Fruit fly (Drosophila melanogaster) whole organism, embryonic: ENCODE data around the gene CG9903.
A peak's percentile ranks its signal among the peaks of the same experiment; 100 is the strongest.

Source experiments
- Awh ChIP-seq: fragments of 200-800 bp; sonication (Bioruptor generic); IDR thresholded peaks from 2 replicates; pipeline ENCODE4, ENCODE4 v1.3.6; 2022; ENCODE audit warnings: missing biosample characterization, missing genetic modification characterization
- CG10274 ChIP-seq: fragments of 200-800 bp; sonication (Bioruptor generic); optimal IDR thresholded peaks from 3 replicates; lab custom pipeline; 2017; ENCODE audit warnings: missing biosample characterization, mild to moderate bottlenecking, missing genetic modification characterization
- CG13123 ChIP-seq: fragments of 200-800 bp; sonication (Bioruptor generic); optimal IDR thresholded peaks from 2 replicates; lab custom pipeline; 2016; ENCODE audit warnings: missing biosample characterization, missing genetic modification characterization
- CG17568 ChIP-seq: fragments of 200-800 bp; sonication (Bioruptor generic); optimal IDR thresholded peaks from 2 replicates; lab custom pipeline; 2018; ENCODE audit warnings: missing biosample characterization, mild to moderate bottlenecking, missing genetic modification characterization, moderate library complexity
- CG6765 ChIP-seq: fragments of 200-800 bp; sonication (Bioruptor generic); optimal IDR thresholded peaks from 3 replicates; lab custom pipeline; 2017; ENCODE audit warnings: missing biosample characterization, mild to moderate bottlenecking, missing genetic modification characterization
- Ets65A ChIP-seq: fragments of 200-800 bp; sonication (Bioruptor generic); peaks from one replicate; lab custom pipeline; 2016; ENCODE audit warnings: missing biosample characterization, missing genetic modification characterization
- Fer3 ChIP-seq: fragments of 200-800 bp; sonication (Bioruptor generic); optimal IDR thresholded peaks from 2 replicates; lab custom pipeline; 2018; ENCODE audit warnings: missing biosample characterization, mild to moderate bottlenecking, missing genetic modification characterization, moderate library complexity
- mld ChIP-seq: fragments of 200-800 bp; sonication (Bioruptor generic); IDR thresholded peaks from 3 replicates; pipeline ENCODE4 v1.3.6; 2022; ENCODE audit warnings: missing biosample characterization, missing genetic modification characterization; ENCODE audit not compliant: partially characterized antibody

DNA sequence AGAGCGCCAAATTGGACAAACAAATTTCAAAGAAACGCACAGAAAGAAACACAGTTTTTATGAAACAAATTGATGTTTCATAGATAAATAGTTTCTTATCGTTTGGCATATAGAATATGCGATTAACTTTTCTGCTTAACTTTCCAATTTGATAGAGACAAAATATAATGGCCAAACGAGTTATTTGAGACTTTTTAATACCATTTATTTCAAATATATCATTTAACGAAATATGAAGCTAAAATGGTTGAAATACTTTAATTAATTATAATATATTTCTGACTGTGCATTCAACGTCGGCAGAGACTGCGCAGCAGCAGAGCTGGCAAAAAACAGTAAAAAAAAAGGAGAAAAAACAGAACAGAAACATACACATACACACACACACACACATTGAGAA lies 44.9 kb upstream of the CG9903 start:
- TF ChIP-seq Awh (no peak), mld (GFP tag; lab: Robert Waterston, UW) (no peak), CG6765 (GFP tag; lab: Kevin White, UChicago) (peak; percentile 16), Fer3 (tag; lab: Kevin White, UChicago) (no peak), CG13123 (GFP tag; lab: Kevin White, UChicago) (no peak), CG10274 (GFP tag; lab: Kevin White, UChicago) (no peak), CG17568 (GFP tag; lab: Kevin White, UChicago) (no peak), Ets65A (no peak)
